Fruit fly (Drosophila melanogaster) whole organism, embryonic: ENCODE data around the gene CG15740.

Source experiments
- Atf6 ChIP-seq: fragments of 200-800 bp; sonication (Bioruptor generic); IDR thresholded peaks from 2 replicates; pipeline ENCODE4 v1.3.6; 2022; ENCODE audit warnings: missing biosample characterization, missing genetic modification characterization
- BEAF-32 ChIP-seq: fragments of 200-800 bp; sonication (Bioruptor generic); optimal IDR thresholded peaks from 3 replicates; lab custom pipeline; 2017; ENCODE audit warnings: missing biosample characterization, missing genetic modification characterization, mild to moderate bottlenecking, moderate library complexity, missing genetic modification reagents
- BtbVII ChIP-seq: fragments of 200-800 bp; sonication (Bioruptor generic); optimal IDR thresholded peaks from 3 replicates; lab custom pipeline; 2017; ENCODE audit warnings: missing biosample characterization, mild to moderate bottlenecking, missing genetic modification characterization
- CG10462 ChIP-seq: fragments of 200-800 bp; sonication (Bioruptor generic); optimal IDR thresholded peaks from 2 replicates; lab custom pipeline; 2016; ENCODE audit warnings: missing biosample characterization, missing genetic modification characterization
- CG10959 ChIP-seq: fragments of 200-800 bp; sonication (Bioruptor generic); IDR thresholded peaks from 2 replicates; pipeline ENCODE4 v1.3.6; 2022; ENCODE audit warnings: missing biosample characterization, missing genetic modification characterization
- CG11560 ChIP-seq: fragments of 200-800 bp; sonication (Bioruptor generic); IDR thresholded peaks from 3 replicates; pipeline ENCODE4 v1.3.6; 2022; ENCODE audit warnings: missing biosample characterization, missing genetic modification characterization
- CG12104 ChIP-seq: fragments of 200-800 bp; sonication (Bioruptor generic); optimal IDR thresholded peaks from 3 replicates; lab custom pipeline; 2016; ENCODE audit warnings: missing biosample characterization, missing genetic modification characterization
- CG12391 ChIP-seq: fragments of 200-800 bp; sonication (Bioruptor generic); optimal IDR thresholded peaks from 3 replicates; lab custom pipeline; 2018; ENCODE audit warnings: missing biosample characterization, mild to moderate bottlenecking, missing genetic modification characterization, moderate library complexity
- CG14441 ChIP-seq: fragments of 200-800 bp; sonication (Bioruptor generic); IDR thresholded peaks from 2 replicates; pipeline ENCODE4 v1.3.6; 2022; ENCODE audit warnings: missing biosample characterization, missing genetic modification characterization
- CG15269 ChIP-seq: fragments of 200-800 bp; sonication (Bioruptor generic); optimal IDR thresholded peaks from 2 replicates; lab custom pipeline; 2018; ENCODE audit warnings: missing biosample characterization, mild to moderate bottlenecking, missing genetic modification characterization, moderate library complexity
- CG16813 ChIP-seq: fragments of 200-800 bp; sonication (Bioruptor generic); IDR thresholded peaks from 3 replicates; pipeline ENCODE4 v1.3.6; 2022; ENCODE audit warnings: missing biosample characterization, missing genetic modification characterization; ENCODE audit not compliant: partially characterized antibody
- CG1832 ChIP-seq: fragments of 200-800 bp; sonication (Bioruptor generic); optimal IDR thresholded peaks from 2 replicates; lab custom pipeline; 2017; ENCODE audit warnings: missing biosample characterization, mild to moderate bottlenecking, missing genetic modification characterization, inconsistent platforms
- CG31388 ChIP-seq: fragments of 200-800 bp; sonication (Bioruptor generic); optimal IDR thresholded peaks from 2 replicates; lab custom pipeline; 2016; ENCODE audit warnings: missing biosample characterization, missing genetic modification characterization
- CG31441 ChIP-seq: fragments of 200-800 bp; sonication (Bioruptor generic); IDR thresholded peaks from 2 replicates; pipeline ENCODE4 v1.3.6; 2022; ENCODE audit warnings: missing biosample characterization, missing genetic modification characterization
- CG3838 ChIP-seq: fragments of 200-800 bp; sonication (Bioruptor generic); optimal IDR thresholded peaks from 3 replicates; lab custom pipeline; 2016; ENCODE audit warnings: missing biosample characterization, missing genetic modification characterization
- CG4360 ChIP-seq: fragments of 200-800 bp; sonication (Bioruptor generic); IDR thresholded peaks from 2 replicates; pipeline ENCODE4 v1.3.6; 2022; ENCODE audit warnings: missing biosample characterization, missing genetic modification characterization
- CG4707 ChIP-seq: fragments of 200-800 bp; sonication (Bioruptor generic); optimal IDR thresholded peaks from 2 replicates; lab custom pipeline; 2018; ENCODE audit warnings: missing biosample characterization, mild to moderate bottlenecking, missing genetic modification characterization, moderate library complexity
- CG5245 ChIP-seq: fragments of 200-800 bp; sonication (Bioruptor generic); optimal IDR thresholded peaks from 3 replicates; lab custom pipeline; 2016; ENCODE audit warnings: missing biosample characterization, missing genetic modification characterization
- CG6689 ChIP-seq: fragments of 200-800 bp; sonication (Bioruptor generic); IDR thresholded peaks from 2 replicates; pipeline ENCODE4 v1.3.6; 2022; ENCODE audit warnings: missing biosample characterization, missing genetic modification characterization
- CG6791 ChIP-seq: fragments of 200-800 bp; sonication (Bioruptor generic); IDR thresholded peaks from 3 replicates; pipeline ENCODE4 v1.3.6; 2022; ENCODE audit warnings: missing biosample characterization, missing genetic modification characterization; ENCODE audit not compliant: partially characterized antibody
- CG6854 ChIP-seq: fragments of 200-800 bp; sonication (Bioruptor generic); optimal IDR thresholded peaks from 3 replicates; lab custom pipeline; 2017; ENCODE audit warnings: missing biosample characterization, mild to moderate bottlenecking, missing genetic modification characterization
- CG7372 ChIP-seq: fragments of 200-800 bp; sonication (Bioruptor generic); IDR thresholded peaks from 2 replicates; pipeline ENCODE4 v1.3.6; 2022; ENCODE audit warnings: missing biosample characterization, missing genetic modification characterization
- Dip3 ChIP-seq: fragments of 200-800 bp; sonication (Bioruptor generic); optimal IDR thresholded peaks from 3 replicates; lab custom pipeline; 2016; ENCODE audit warnings: missing biosample characterization, missing genetic modification characterization
- Dref ChIP-seq: fragments of 200-800 bp; sonication (Bioruptor generic); IDR thresholded peaks from 2 replicates; pipeline ENCODE4 v1.3.6; 2022; ENCODE audit warnings: missing biosample characterization, missing genetic modification characterization
- Hmx ChIP-seq: fragments of 200-800 bp; sonication (Bioruptor generic); optimal IDR thresholded peaks from 2 replicates; lab custom pipeline; 2016; ENCODE audit warnings: missing biosample characterization, missing genetic modification characterization
- Nf-YA ChIP-seq: fragments of 200-800 bp; sonication (Bioruptor generic); IDR thresholded peaks from 2 replicates; pipeline ENCODE4 v1.3.6; 2022; ENCODE audit warnings: missing biosample characterization, missing genetic modification characterization
- Nf-YB ChIP-seq: fragments of 200-800 bp; sonication (Bioruptor generic); optimal IDR thresholded peaks from 3 replicates; lab custom pipeline; 2019; ENCODE audit warnings: missing biosample characterization, mild to moderate bottlenecking, missing genetic modification characterization, moderate library complexity
- NfI ChIP-seq: fragments of 200-800 bp; sonication (Bioruptor generic); optimal IDR thresholded peaks from 3 replicates; lab custom pipeline; 2018; ENCODE audit warnings: missing biosample characterization, mild to moderate bottlenecking, missing genetic modification characterization, moderate library complexity
- Rx ChIP-seq: fragments of 200-800 bp; sonication (Bioruptor generic); IDR thresholded peaks from 2 replicates; pipeline ENCODE4 v1.3.6; 2022; ENCODE audit warnings: missing biosample characterization, missing genetic modification characterization
- Scr ChIP-seq: fragments of 200-800 bp; sonication (Bioruptor generic); IDR thresholded peaks from 2 replicates; pipeline ENCODE4 v1.3.6; 2022; ENCODE audit warnings: missing biosample characterization, missing genetic modification characterization; ENCODE audit not compliant: partially characterized antibody
- Sox100B ChIP-seq: fragments of 200-800 bp; sonication (Bioruptor generic); optimal IDR thresholded peaks from 3 replicates; lab custom pipeline; 2018; ENCODE audit warnings: missing biosample characterization, mild to moderate bottlenecking, missing genetic modification characterization
- chinmo ChIP-seq: fragments of 200-800 bp; sonication (Bioruptor generic); IDR thresholded peaks from 4 replicates; pipeline ENCODE4 v1.3.6; 2022; ENCODE audit warnings: missing biosample characterization, missing genetic modification characterization; ENCODE audit not compliant: partially characterized antibody
- ci ChIP-seq: fragments of 200-800 bp; sonication (Bioruptor generic); IDR thresholded peaks from 3 replicates; pipeline ENCODE4 v1.3.6; 2022; ENCODE audit warnings: missing biosample characterization, missing genetic modification characterization
- dati ChIP-seq: fragments of 200-800 bp; sonication (Bioruptor generic); IDR thresholded peaks from 2 replicates; pipeline ENCODE4 v1.3.6; 2022; ENCODE audit warnings: missing biosample characterization, missing genetic modification characterization
- dmrt99B ChIP-seq: fragments of 200-800 bp; sonication (Bioruptor generic); optimal IDR thresholded peaks from 2 replicates; lab custom pipeline; 2018; ENCODE audit warnings: missing biosample characterization, mild to moderate bottlenecking, missing genetic modification characterization, moderate library complexity
- ewg ChIP-seq: fragments of 200-800 bp; sonication (Bioruptor generic); optimal IDR thresholded peaks from 3 replicates; lab custom pipeline; 2017; ENCODE audit warnings: mild to moderate bottlenecking, missing biosample characterization, missing genetic modification reagents, missing genetic modification characterization
- fu2 ChIP-seq: fragments of 200-800 bp; sonication (Bioruptor generic); optimal IDR thresholded peaks from 2 replicates; lab custom pipeline; 2016; ENCODE audit warnings: missing biosample characterization, missing genetic modification characterization
- gce ChIP-seq: fragments of 200-800 bp; sonication (Bioruptor generic); IDR thresholded peaks from 3 replicates; pipeline ENCODE4 v1.3.6; 2022; ENCODE audit warnings: missing biosample characterization, missing genetic modification characterization
- h ChIP-seq: fragments of >200 bp; optimal IDR thresholded peaks from 2 replicates; lab custom pipeline; 2017
- kay ChIP-seq: fragments of 200-800 bp; sonication (Bioruptor generic); optimal IDR thresholded peaks from 2 replicates; lab custom pipeline; 2016; ENCODE audit warnings: missing biosample characterization, missing genetic modification characterization
- mirr ChIP-seq: fragments of 200-800 bp; sonication (Bioruptor generic); optimal IDR thresholded peaks from 3 replicates; lab custom pipeline; 2018; ENCODE audit warnings: missing biosample characterization, mild to moderate bottlenecking, missing genetic modification characterization
- nerfin-1 ChIP-seq: fragments of 200-800 bp; sonication (Bioruptor generic); optimal IDR thresholded peaks from 3 replicates; lab custom pipeline; 2019; ENCODE audit warnings: missing biosample characterization, mild to moderate bottlenecking, missing genetic modification characterization, moderate library complexity
- phol ChIP-seq: fragments of 200-800 bp; sonication (Bioruptor generic); optimal IDR thresholded peaks from 3 replicates; lab custom pipeline; 2018; ENCODE audit warnings: missing biosample characterization, mild to moderate bottlenecking, missing genetic modification characterization, moderate library complexity
- pzg ChIP-seq: fragments of 200-800 bp; sonication (Bioruptor generic); optimal IDR thresholded peaks from 3 replicates; lab custom pipeline; 2018; ENCODE audit warnings: missing biosample characterization, mild to moderate bottlenecking, missing genetic modification characterization, moderate library complexity
- ranshi ChIP-seq: fragments of 200-800 bp; sonication (Bioruptor generic); IDR thresholded peaks from 2 replicates; pipeline ENCODE4 v1.3.6; 2022; ENCODE audit warnings: missing biosample characterization, missing genetic modification characterization
- run ChIP-seq: fragments of 200-800 bp; sonication (Bioruptor generic); optimal IDR thresholded peaks from 3 replicates; lab custom pipeline; 2018; ENCODE audit warnings: missing biosample characterization, mild to moderate bottlenecking, missing genetic modification characterization
- salm ChIP-seq: fragments of 200-800 bp; sonication (Bioruptor generic); optimal IDR thresholded peaks from 2 replicates; lab custom pipeline; 2018; ENCODE audit warnings: missing biosample characterization, mild to moderate bottlenecking, missing genetic modification characterization
- sens-2 ChIP-seq: fragments of 200-800 bp; sonication (Bioruptor generic); IDR thresholded peaks from 2 replicates; pipeline ENCODE4 v1.3.6; 2022; ENCODE audit warnings: missing biosample characterization, missing genetic modification characterization
- wdn ChIP-seq: fragments of 200-800 bp; sonication (Bioruptor generic); IDR thresholded peaks from 2 replicates; pipeline ENCODE4 v1.3.6; 2022; ENCODE audit warnings: missing biosample characterization, missing genetic modification characterization
- yki ChIP-seq: fragments of >200 bp; optimal IDR thresholded peaks from 3 replicates; lab custom pipeline; 2018

The CG15740 gene

DNA sequence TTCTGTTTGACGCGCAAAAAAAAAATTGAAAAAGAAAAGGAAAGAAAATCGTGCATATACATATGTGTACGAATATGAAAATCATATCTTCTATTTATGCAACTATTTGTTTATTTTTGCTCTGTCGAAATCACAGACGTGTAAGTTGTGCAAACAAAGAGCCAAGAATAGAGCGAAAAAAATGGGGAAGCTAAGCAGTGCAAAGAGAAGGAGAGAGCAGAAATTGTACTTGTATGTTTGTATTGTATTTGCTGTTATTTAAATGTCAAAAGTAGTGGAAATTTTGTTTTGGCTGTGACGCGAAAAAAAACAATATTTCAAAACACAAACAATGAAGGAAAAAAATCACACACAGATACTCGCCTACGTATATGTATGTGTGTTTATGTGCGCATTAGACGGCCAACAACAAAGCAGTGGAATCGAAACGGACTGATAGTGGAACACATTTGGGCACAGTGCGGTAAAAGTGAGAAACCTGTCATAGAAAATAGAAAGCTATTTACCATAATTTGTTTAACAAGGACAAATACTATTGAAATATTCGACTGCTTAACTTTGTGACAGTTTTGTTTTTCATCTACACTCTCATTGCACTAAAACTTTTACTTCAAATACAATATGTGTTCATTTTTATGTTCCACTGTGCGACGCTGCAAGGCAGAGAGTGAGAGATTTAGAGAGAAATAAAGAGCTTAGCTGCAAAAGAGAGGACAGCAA, 27.7 kb downstream of the CG15740 start (continued):
- TF ChIP-seq Nf-YA (GFP tag; lab: Robert Waterston, UW) (peak; percentile 90), CG14441 (GFP tag; lab: Robert Waterston, UW) (peak; percentile 94), Scr (GFP tag; lab: Robert Waterston, UW) (no peak; the same call in 1 of the 2 replicates), BEAF-32 (peak; percentile 1), CG6854 (GFP tag; lab: Kevin White, UChicago) (peak; percentile 84), CG11560 (tag; lab: Robert Waterston, UW) (peak; percentile 68; the same call in 2 of the 3 replicates), Dip3 (GFP tag; lab: Kevin White, UChicago) (peak; percentile 87), sens-2 (GFP tag; lab: Robert Waterston, UW) (peak; percentile 91), CG6791 (GFP tag; lab: Robert Waterston, UW) (peak; percentile 42; the same call in 1 of the 3 replicates), CG1832 (no peak), run (tag; lab: Kevin White, UChicago) (peak; percentile 88), salm (peak; percentile 93), pzg (peak; percentile 13), Dref (GFP tag; lab: Robert Waterston, UW) (no peak), CG31441 (GFP tag; lab: Robert Waterston, UW) (peak; percentile 95), Atf6 (GFP tag; lab: Robert Waterston, UW) (peak; percentile 95), CG31388 (GFP tag; lab: Kevin White, UChicago) (peak; percentile 84), dmrt99B (peak; percentile 97), CG3838 (GFP tag; lab: Kevin White, UChicago) (peak; percentile 90), h (no peak), phol (tag; lab: Kevin White, UChicago) (peak; percentile 92), ewg (GFP tag; lab: Kevin White, UChicago) (peak; percentile 91), CG12391 (peak; percentile 96), fu2 (peak; percentile 95), CG16813 (GFP tag; lab: Robert Waterston, UW) (peak; percentile 39; the same call in 2 of the 3 replicates), CG7372 (GFP tag; lab: Robert Waterston, UW) (peak; percentile 89), Sox100B (peak; percentile 91), Nf-YB (GFP tag; lab: Kevin White, UChicago) (peak; percentile 82), CG4360 (GFP tag; lab: Robert Waterston, UW) (peak; percentile 84), BtbVII (GFP tag; lab: Kevin White, UChicago) (peak; percentile 92), NfI (GFP tag; lab: Kevin White, UChicago) (peak; percentile 93), CG10462 (GFP tag; lab: Kevin White, UChicago) (peak; percentile 86), gce (GFP tag; lab: Robert Waterston, UW) (peak; percentile 94), mirr (GFP tag; lab: Kevin White, UChicago) (peak; percentile 86), CG6689 (GFP tag; lab: Robert Waterston, UW) (peak; percentile 96), wdn (GFP tag; lab: Robert Waterston, UW) (peak; percentile 88), chinmo (peak; percentile 67; the same call in 1 of the 4 replicates), CG5245 (GFP tag; lab: Kevin White, UChicago) (peak; percentile 91), CG12104 (GFP tag; lab: Kevin White, UChicago) (peak; percentile 82), CG15269 (peak; percentile 96), ranshi (GFP tag; lab: Robert Waterston, UW) (peak; percentile 93), nerfin-1 (tag; lab: Kevin White, UChicago) (peak; percentile 90), kay (GFP tag; lab: Kevin White, UChicago) (peak; percentile 78), ci (peak; percentile 98), dati (GFP tag; lab: Robert Waterston, UW) (peak; percentile 81), Hmx (GFP tag; lab: Kevin White, UChicago) (peak; percentile 82), CG10959 (GFP tag; lab: Robert Waterston, UW) (peak; percentile 93), Rx (GFP tag; lab: Robert Waterston, UW) (peak; percentile 91), CG4707 (GFP tag; lab: Kevin White, UChicago) (peak; percentile 99), yki (lab: Kevin White, UChicago) (no peak)
